Worm (Caenorhabditis elegans): ENCODE data around the gene F47B8.13.
"Not testable (repeated sequence)": the region's sequence is repeated elsewhere in the genome, so short reads cannot be mapped to it uniquely, and the experiment has no call there.

F47B8.13 gene

DNA sequence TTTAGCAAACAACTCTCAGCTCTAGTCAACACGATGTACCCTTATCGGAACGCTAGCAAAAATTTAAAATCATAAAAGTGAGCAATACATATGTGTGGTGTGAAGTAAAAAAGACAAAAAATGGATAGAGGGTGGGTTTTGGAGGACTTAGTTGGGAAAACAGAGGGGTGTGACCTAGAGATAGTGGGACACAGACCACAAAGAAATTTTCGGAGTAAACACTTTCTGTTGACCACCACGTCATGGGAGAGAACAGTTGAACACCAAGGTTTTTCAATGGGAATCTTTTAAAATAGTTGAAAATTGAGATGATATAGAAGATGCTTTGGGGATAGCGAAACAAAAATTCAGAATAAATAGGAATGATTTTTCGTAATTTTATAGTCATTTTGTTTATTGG, 2.3 kb downstream of the F47B8.13 start:
- TF ChIP-seq him-1 (tag; optimal IDR thresholded peaks at IDR 0.05) (no peak), W03F9.2 (tag; optimal IDR thresholded peaks at IDR 0.05) (no peak), dao-5 (tag; optimal IDR thresholded peaks at IDR 0.05) (no peak)

DNA sequence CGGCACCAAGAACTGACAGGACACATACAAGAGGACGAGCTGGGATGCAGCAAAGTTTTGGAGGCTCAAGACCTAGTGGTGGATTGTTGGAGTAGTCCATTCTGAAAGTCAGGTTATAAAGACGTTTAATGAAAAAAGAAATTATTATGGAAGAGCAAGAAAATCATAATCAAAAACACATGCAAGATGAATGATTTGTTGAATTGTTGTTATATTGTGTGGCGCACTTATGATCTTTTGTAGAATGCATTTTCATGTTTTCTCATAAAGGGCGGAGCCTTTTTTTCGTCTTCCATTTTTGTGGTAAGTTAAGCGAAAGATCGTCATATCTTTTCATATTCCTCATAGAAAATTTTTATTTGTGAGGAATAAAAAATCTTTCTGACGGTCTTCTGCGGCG, 3.0 kb downstream of the F47B8.13 start, which contains the start of gene F47B8.2:
F47B8.2 (minus strand) TSS at position 101 of the 400 bp plus-strand sequence.
- no peak for TF ChIP-seq dao-5 (tag; optimal IDR thresholded peaks at IDR 0.05)
- no peak for TF ChIP-seq W03F9.2 (tag; optimal IDR thresholded peaks at IDR 0.05)
- no peak for TF ChIP-seq him-1 (tag; optimal IDR thresholded peaks at IDR 0.05)

ce11 chrV:14314236-14314635, 5.3 kb downstream of the F47B8.13 start, which contains the start of gene F47B8.1:
Gene F47B8.1, minus strand, starts transcription at chrV:14314336.
- TF ChIP-seq dao-5 (tag; optimal IDR thresholded peaks at IDR 0.05) = no peak
- no peak for TF ChIP-seq W03F9.2 (tag; optimal IDR thresholded peaks at IDR 0.05)
- no peak for TF ChIP-seq him-1 (tag; optimal IDR thresholded peaks at IDR 0.05)

- TF ChIP-seq dao-5 (tag; optimal IDR thresholded peaks at IDR 0.05) (no peak), W03F9.2 (tag; optimal IDR thresholded peaks at IDR 0.05) (no peak), him-1 (tag; optimal IDR thresholded peaks at IDR 0.05) (no peak)
Observed at ce11 chrV:14312695-14313094, 6.8 kb downstream of the F47B8.13 start, which contains the start of gene F14D7.8. Gene F14D7.8, minus strand, starts transcription at chrV:14312795.

ce11 chrV:14311115-14311514, 8.4 kb downstream of the F47B8.13 start, which contains the start of gene ddn-3:
Gene ddn-3, minus strand, starts transcription at chrV:14311215.
- TF ChIP-seq W03F9.2 (tag; optimal IDR thresholded peaks at IDR 0.05) (no peak), dao-5 (tag; optimal IDR thresholded peaks at IDR 0.05) (no peak), him-1 (tag; optimal IDR thresholded peaks at IDR 0.05) (no peak)

DNA sequence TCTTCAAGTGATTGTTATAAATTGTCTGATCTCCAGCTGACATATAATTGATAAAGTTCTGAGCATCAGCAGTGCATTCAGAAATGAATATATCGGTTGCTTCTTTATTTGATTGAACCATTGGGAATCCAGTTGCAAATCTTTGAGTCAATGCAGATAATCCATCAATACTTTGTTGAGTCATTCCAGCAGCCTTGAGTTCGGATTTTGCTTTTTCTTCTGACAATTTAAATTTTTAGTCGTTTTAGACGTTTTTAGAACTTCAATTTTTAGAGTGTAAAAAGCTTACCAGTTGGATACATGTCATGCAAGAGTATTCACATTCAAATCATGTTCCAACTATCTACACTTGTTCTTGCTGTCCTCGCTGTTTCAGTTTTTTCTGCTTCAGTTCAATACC, 9.9 kb downstream of the F47B8.13 start, which contains the start of gene F14D7.14:
F14D7.14 (plus strand) TSS at position 301 of the 400 bp plus-strand sequence.
- TF ChIP-seq W03F9.2, him-1, dao-5 (tag; optimal IDR thresholded peaks at IDR 0.05): not testable (repeated sequence)

DNA sequence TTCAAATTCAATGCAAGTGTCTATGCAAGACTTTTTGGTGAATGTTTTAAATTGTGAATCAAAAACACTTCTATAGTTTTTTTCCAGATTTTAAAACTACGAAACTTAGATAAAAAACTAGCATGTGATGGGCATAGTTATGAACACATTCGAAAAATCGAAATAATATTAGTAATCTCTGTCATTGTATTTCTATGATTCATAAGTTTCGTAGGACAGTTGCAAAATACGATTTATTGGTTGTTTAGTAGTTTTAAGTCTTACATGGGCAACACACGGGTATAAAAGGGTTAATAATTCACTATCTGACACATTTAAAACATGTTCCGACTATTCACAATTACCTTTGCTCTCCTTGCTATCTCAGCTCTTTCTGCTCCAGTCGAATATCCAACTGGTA, 11.4 kb downstream of the F47B8.13 start, which contains the start of gene spig-5:
spig-5 (plus strand) TSS at position 301 of the 400 bp plus-strand sequence.
- not testable (repeated sequence) for TF ChIP-seq him-1, W03F9.2, dao-5 (tag; optimal IDR thresholded peaks at IDR 0.05)

- not testable (repeated sequence) for TF ChIP-seq dao-5, him-1, W03F9.2 (tag; optimal IDR thresholded peaks at IDR 0.05)
Observed at ce11 chrV:14306771-14307170, 12.8 kb downstream of the F47B8.13 start, which contains the start of gene spig-4. Gene spig-4, minus strand, starts transcription at chrV:14306871.

ce11 chrV:14301076-14301475, 18.5 kb downstream of the F47B8.13 start, which contains the start of gene F14D7.6:
Gene F14D7.6, plus strand, starts transcription at chrV:14301413.
- TF ChIP-seq him-1 (tag; optimal IDR thresholded peaks at IDR 0.05) = no peak
- TF ChIP-seq dao-5 (tag; optimal IDR thresholded peaks at IDR 0.05) = no peak
- TF ChIP-seq W03F9.2 (tag; optimal IDR thresholded peaks at IDR 0.05) = no peak

DNA sequence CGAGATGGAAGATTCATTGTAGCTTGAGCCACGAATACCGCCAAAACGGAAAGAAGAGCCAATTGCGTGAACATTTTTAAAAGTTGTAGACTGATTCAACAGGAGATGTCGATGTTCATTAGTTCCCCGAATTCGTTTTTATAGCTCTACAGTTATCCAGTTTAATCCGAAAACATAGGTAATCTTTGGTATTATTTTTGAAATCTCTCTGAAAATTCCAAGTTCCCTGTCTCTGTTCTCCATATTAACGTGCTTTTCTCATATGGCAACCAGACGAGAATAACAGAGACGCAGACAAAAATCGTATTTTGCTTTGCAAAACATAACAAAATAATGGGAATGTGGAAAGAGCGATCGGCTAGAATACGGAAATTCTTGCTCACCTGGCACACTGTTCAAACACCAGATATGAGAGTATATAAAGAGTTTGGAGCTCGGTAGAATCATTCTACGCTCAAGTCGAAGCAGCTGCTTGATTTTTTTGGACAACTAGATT, 19.9 kb downstream of the F47B8.13 start, which contains the start of the genes spig-3 and F14D7.12:
spig-3 (minus strand) TSS at position 101 of the 496 bp plus-strand sequence.
F14D7.12 (plus strand) TSS at position 446 of the 496 bp plus-strand sequence.
- TF ChIP-seq him-1 (tag; optimal IDR thresholded peaks at IDR 0.05) (no peak), dao-5 (tag; optimal IDR thresholded peaks at IDR 0.05) (no peak), W03F9.2 (tag; optimal IDR thresholded peaks at IDR 0.05) (no peak)

- TF ChIP-seq W03F9.2 (tag; optimal IDR thresholded peaks at IDR 0.05) = no peak
- TF ChIP-seq dao-5 (tag; optimal IDR thresholded peaks at IDR 0.05) = no peak
- no peak for TF ChIP-seq him-1 (tag; optimal IDR thresholded peaks at IDR 0.05)
Observed at ce11 chrV:14296499-14296898, 23.0 kb downstream of the F47B8.13 start, which contains the start of gene F14D7.3. Gene F14D7.3, plus strand, starts transcription at chrV:14296799.

DNA sequence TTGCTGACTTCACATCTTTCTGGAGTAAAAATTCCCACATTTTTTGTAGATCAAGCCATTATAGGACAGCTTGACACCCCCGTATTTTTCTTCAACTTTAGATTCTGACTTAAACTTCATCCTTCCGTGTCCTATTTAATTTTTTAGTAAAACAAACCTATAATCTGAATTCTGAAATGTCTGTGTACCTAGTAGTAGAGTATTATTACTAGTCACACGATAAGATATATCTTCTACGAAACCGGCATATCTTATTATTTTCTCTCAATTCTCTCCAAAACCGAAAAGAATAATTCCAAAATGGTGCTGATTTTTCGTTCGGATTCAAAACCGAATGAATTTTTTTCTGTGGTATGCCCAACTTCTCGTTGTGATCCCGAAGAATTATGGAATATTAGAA, 25.1 kb downstream of the F47B8.13 start, which contains the start of gene F14D7.9:
F14D7.9 (plus strand) TSS at position 301 of the 400 bp plus-strand sequence.
- TF ChIP-seq W03F9.2 (tag; optimal IDR thresholded peaks at IDR 0.05) (no peak), dao-5 (tag; optimal IDR thresholded peaks at IDR 0.05) (no peak), him-1 (tag; optimal IDR thresholded peaks at IDR 0.05) (no peak)

- no peak for TF ChIP-seq dao-5 (tag; optimal IDR thresholded peaks at IDR 0.05)
- TF ChIP-seq W03F9.2 (tag; optimal IDR thresholded peaks at IDR 0.05) = no peak
- TF ChIP-seq him-1 (tag; optimal IDR thresholded peaks at IDR 0.05) = no peak
Observed at ce11 chrV:14293667-14294194, 25.8 kb downstream of the F47B8.13 start, which contains the start of gene F14D7.2. Gene F14D7.2, minus strand, starts transcription at chrV:14293717.

ce11 chrV:14290636-14291035, 28.9 kb downstream of the F47B8.13 start, which contains the start of gene F14D7.18:
Gene F14D7.18, minus strand, starts transcription at chrV:14290736.
- TF ChIP-seq W03F9.2 (tag; optimal IDR thresholded peaks at IDR 0.05) = no peak
- no peak for TF ChIP-seq dao-5 (tag; optimal IDR thresholded peaks at IDR 0.05)
- TF ChIP-seq him-1 (tag; optimal IDR thresholded peaks at IDR 0.05) = no peak
